Worm (Caenorhabditis elegans): Measurements from ENCODE around the gene cdgs-1.

Gene cdgs-1

ce11 chrIV:7790801-7791588 is 24.5 kb downstream of the cdgs-1 start, which contains the start of gene rsp-6 (continued):
- TF ChIP-seq ztf-11 (tag; optimal IDR thresholded peaks at IDR 0.05) (no peak), hmg-1.1 (GFP tag; IDR thresholded peaks at IDR 0.05) (peak; percentile 45; the same call in 1 of the 2 replicates), nhr-77 (tag; optimal IDR thresholded peaks at IDR 0.05) (peak; percentile 78), lsy-2 (tag; optimal IDR thresholded peaks at IDR 0.05) (peak; percentile 97 to 99), rbr-2 (tag; optimal IDR thresholded peaks at IDR 0.05) (peak; percentile 85), aly-2 (tag; optimal IDR thresholded peaks at IDR 0.05) (no peak), mxl-3 (GFP tag; optimal IDR thresholded peaks at IDR 0.05) (peak; percentile 62), R02D3.7 (tag; optimal IDR thresholded peaks at IDR 0.05) (no peak), lin-29 (GFP tag; IDR thresholded peaks at IDR 0.05) (no peak), unc-62 (GFP tag; optimal IDR thresholded peaks at IDR 0.05 in 1 of 2) (peak in 1 of 2 experiments; percentile 17), unc-62 (tag; optimal IDR thresholded peaks at IDR 0.05) (no peak), snpc-4 (tag; optimal IDR thresholded peaks at IDR 0.05) (no peak), arid-1 (GFP tag; conservative IDR thresholded peaks at IDR 0.05) (peak; percentile 69), nhr-25 (tag; optimal IDR thresholded peaks at IDR 0.05; ENCODE audit: borderline replicate concordance, insufficient read depth) (peak; percentile 29), tra-1 (GFP tag; IDR thresholded peaks at IDR 0.05) (no peak), Y48G9A.11 (GFP tag; IDR thresholded peaks at IDR 0.05) (peak; percentile 18; the same call in 1 of the 2 replicates), tag-97 (GFP tag; IDR thresholded peaks at IDR 0.05) (no peak), egl-43 (GFP tag; IDR thresholded peaks at IDR 0.05) (no peak), nhr-237 (tag; optimal IDR thresholded peaks at IDR 0.05) (no peak), dmd-9 (GFP tag; IDR thresholded peaks at IDR 0.05) (no peak), vab-7 (GFP tag; IDR thresholded peaks at IDR 0.05) (peak; percentile 58; the same call in 1 of the 2 replicates), ZK337.2 (GFP tag; IDR thresholded peaks at IDR 0.05) (no peak), ceh-20 (GFP tag; IDR thresholded peaks at IDR 0.05) (no peak), madf-9 (GFP tag; conservative IDR thresholded peaks at IDR 0.05) (peak; percentile 72), nhr-48 (tag; optimal IDR thresholded peaks at IDR 0.05) (peak; percentile 16), pha-4 (GFP tag; IDR thresholded peaks at IDR 0.05) (peak; percentile 61), pha-4 (tag; optimal IDR thresholded peaks at IDR 0.05) (peak; percentile 43), ZK546.5 (tag; optimal IDR thresholded peaks at IDR 0.05) (no peak), mdl-1 (tag; optimal IDR thresholded peaks at IDR 0.05) (peak in 1 of 2 experiments; percentile 59), lim-7 (GFP tag; IDR thresholded peaks at IDR 0.05) (no peak), nhr-6 (tag; optimal IDR thresholded peaks at IDR 0.05) (peak; percentile 81), ceh-62 (tag; optimal IDR thresholded peaks at IDR 0.05) (no peak), madf-5 (GFP tag; IDR thresholded peaks at IDR 0.05) (no peak), zag-1 (tag; optimal IDR thresholded peaks at IDR 0.05) (no peak), jun-1 (tag; optimal IDR thresholded peaks at IDR 0.05) (peak; percentile 15), F49E8.2 (tag; optimal IDR thresholded peaks at IDR 0.05; ENCODE audit: borderline replicate concordance) (no peak), nhr-41 (GFP tag; IDR thresholded peaks at IDR 0.05) (no peak), hif-1 (tag; optimal IDR thresholded peaks at IDR 0.05) (peak in 1 of 2 experiments; percentile 75), T20F7.1 (GFP tag; optimal IDR thresholded peaks at IDR 0.05) (peak; percentile 81), gei-8 (GFP tag; optimal IDR thresholded peaks at IDR 0.05) (no peak), dmd-6 (GFP tag; IDR thresholded peaks at IDR 0.05) (peak; percentile 26; the same call in 1 of the 2 replicates), unc-130 (GFP tag; optimal IDR thresholded peaks at IDR 0.05) (peak; percentile 74), ceh-44 (GFP tag; IDR thresholded peaks at IDR 0.05) (peak; percentile 56; the same call in 1 of the 2 replicates), dmd-8 (GFP tag; IDR thresholded peaks at IDR 0.05) (no peak), zfp-2 (tag; optimal IDR thresholded peaks at IDR 0.05) (peak; percentile 16), ama-1 (optimal IDR thresholded peaks at IDR 0.05) (peak; percentile 73), mdt-29 (GFP tag; IDR thresholded peaks at IDR 0.05) (no peak), nhr-42 (GFP tag; IDR thresholded peaks at IDR 0.05) (no peak), lin-38 (GFP tag; IDR thresholded peaks at IDR 0.05) (peak; percentile 86), snpc-1.2 (GFP tag; IDR thresholded peaks at IDR 0.05) (0 out of 2 replicates have a peak, but pooled peaks have one; percentile 14)

Data from whole organism, L4 larva.